Worm (Caenorhabditis elegans): Measurements from ENCODE around the gene F53F1.2.

ce11 chrV:13408440-13408839, 1.8 kb downstream of the F53F1.2 start:
- no peak for TF ChIP-seq dpl-1 (GFP tag; optimal IDR thresholded peaks at IDR 0.05)
- no peak for TF ChIP-seq zag-1 (tag; optimal IDR thresholded peaks at IDR 0.05)
- TF ChIP-seq pqm-1 (tag; optimal IDR thresholded peaks at IDR 0.05) = no peak
- no peak for TF ChIP-seq nhr-28 (tag; optimal IDR thresholded peaks at IDR 0.05)
- TF ChIP-seq ama-1 (optimal IDR thresholded peaks at IDR 0.05) = no peak
- TF ChIP-seq elt-3 (tag; optimal IDR thresholded peaks at IDR 0.05) = no peak
- no peak for TF ChIP-seq nhr-76 (tag; optimal IDR thresholded peaks at IDR 0.05)
- TF ChIP-seq grh-1 (GFP tag; IDR thresholded peaks at IDR 0.05) = no peak
- TF ChIP-seq alr-1 (tag; optimal IDR thresholded peaks at IDR 0.05; ENCODE audit: borderline replicate concordance) = no peak
- TF ChIP-seq lin-13 (GFP tag; optimal IDR thresholded peaks at IDR 0.05) = no peak
- no peak for TF ChIP-seq nhr-12 (tag; optimal IDR thresholded peaks at IDR 0.05)
- TF ChIP-seq aly-2 (tag; optimal IDR thresholded peaks at IDR 0.05) = no peak
- TF ChIP-seq F16B12.6 (tag; optimal IDR thresholded peaks at IDR 0.05) = no peak

Measured in whole organism, L1 larva.